Fruit fly (Drosophila melanogaster): ENCODE results near the gene Golgin104.

DNA sequence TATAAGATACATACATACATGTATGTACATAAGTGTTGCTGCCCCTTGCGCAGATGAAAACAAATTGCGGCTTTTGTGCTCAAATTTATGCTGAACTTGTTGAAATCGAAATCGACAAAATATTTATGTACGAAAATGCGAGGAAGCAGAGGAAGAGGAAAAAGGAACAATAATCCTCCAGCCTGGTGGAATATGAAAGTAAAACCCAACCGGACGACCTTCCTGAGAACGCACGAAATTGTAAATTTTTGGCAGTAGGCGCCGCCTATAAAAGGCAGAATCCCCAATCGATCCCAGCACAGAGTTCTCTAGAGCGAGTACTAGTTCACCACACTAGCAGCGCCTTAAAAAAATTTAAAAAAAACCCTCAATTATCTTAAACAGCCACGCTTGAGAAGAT, 12.8 kb upstream of the Golgin104 start, which contains the start of gene Cpr72Eb:
- no peak for TF ChIP-seq cic (GFP tag; optimal IDR thresholded peaks at IDR 0.05)
- no peak for TF ChIP-seq CG1620 (GFP tag; optimal IDR thresholded peaks at IDR 0.05)
- no peak for TF ChIP-seq cnc (optimal IDR thresholded peaks at IDR 0.05)
- no peak for TF ChIP-seq CG7101 (tag; optimal IDR thresholded peaks at IDR 0.05)
- no peak for TF ChIP-seq Clk (GFP tag; optimal IDR thresholded peaks at IDR 0.05)

Data from whole organism, adult.